Fruit fly (Drosophila melanogaster) whole organism, embryonic: ENCODE data around the gene CG11089.

ENCODE experiments used
- CG10565 ChIP-seq: fragments of 200-800 bp; sonication (Bioruptor generic); optimal IDR thresholded peaks from 3 replicates; lab custom pipeline; 2016; ENCODE audit warnings: missing biosample characterization, mild to moderate bottlenecking, missing genetic modification characterization
- CG11504 ChIP-seq: fragments of 200-800 bp; sonication (Bioruptor generic); optimal IDR thresholded peaks from 3 replicates; lab custom pipeline; 2019; ENCODE audit warnings: missing biosample characterization, mild to moderate bottlenecking, missing genetic modification characterization, moderate library complexity
- CG12942 ChIP-seq: fragments of 200-800 bp; sonication (Bioruptor generic); optimal IDR thresholded peaks from 3 replicates; lab custom pipeline; 2016; ENCODE audit warnings: missing biosample characterization, missing genetic modification characterization
- CG1529 ChIP-seq: fragments of 200-800 bp; sonication (Bioruptor generic); optimal IDR thresholded peaks from 3 replicates; lab custom pipeline; 2018; ENCODE audit warnings: missing biosample characterization, missing genetic modification characterization
- CG4360 ChIP-seq: fragments of 200-800 bp; sonication (Bioruptor generic); IDR thresholded peaks from 2 replicates; pipeline ENCODE4 v1.3.6; 2022; ENCODE audit warnings: missing biosample characterization, missing genetic modification characterization
- CG7963 ChIP-seq: fragments of 200-800 bp; sonication (Bioruptor generic); IDR thresholded peaks from 3 replicates; pipeline ENCODE4 v1.3.6; 2022; ENCODE audit warnings: missing biosample characterization, missing genetic modification characterization; ENCODE audit not compliant: partially characterized antibody
- CG7987 ChIP-seq: fragments of 200-800 bp; sonication (Bioruptor generic); optimal IDR thresholded peaks from 2 replicates; lab custom pipeline; 2018; ENCODE audit warnings: missing biosample characterization, mild to moderate bottlenecking, missing genetic modification characterization, moderate library complexity
- Dfd ChIP-seq, 2 experiments: fragments of >200 bp; optimal IDR thresholded peaks; 2 replicates each; lab custom pipeline; 2017; ENCODE audit warnings: missing biosample characterization in 2 of 2, missing genetic modification characterization in 2 of 2
- Drgx ChIP-seq: fragments of 200-800 bp; sonication (Bioruptor generic); IDR thresholded peaks from 2 replicates; pipeline ENCODE4 v1.3.6; 2022; ENCODE audit warnings: missing biosample characterization, missing genetic modification characterization
- Oaz ChIP-seq: fragments of 200-800 bp; sonication (Bioruptor generic); IDR thresholded peaks from 2 replicates; pipeline ENCODE4 v1.3.6; 2022; ENCODE audit warnings: missing biosample characterization, missing genetic modification characterization
- cas ChIP-seq: fragments of 200-800 bp; sonication (Bioruptor generic); IDR thresholded peaks from 2 replicates; pipeline ENCODE4 v1.3.6; 2022; ENCODE audit warnings: missing biosample characterization, missing genetic modification characterization
- run ChIP-seq: fragments of 200-800 bp; sonication (Bioruptor generic); optimal IDR thresholded peaks from 3 replicates; lab custom pipeline; 2018; ENCODE audit warnings: missing biosample characterization, mild to moderate bottlenecking, missing genetic modification characterization
- vfl ChIP-seq: fragments of 200-800 bp; sonication (Bioruptor generic); optimal IDR thresholded peaks from 2 replicates; lab custom pipeline; 2016; ENCODE audit warnings: missing biosample characterization, missing genetic modification characterization

dm6 chr3R:24864719-24865400 is 12.0 kb upstream of the CG11089 start, which contains the start of the genes Srg1 and Elal:
- TF ChIP-seq Dfd (GFP tag; optimal IDR thresholded peaks at IDR 0.05; lab: Kevin White, UChicago) (no peak), CG7963 (no peak), Drgx (GFP tag; lab: Robert Waterston, UW) (no peak), run (no peak), CG10565 (GFP tag; lab: Kevin White, UChicago) (no peak), CG11504 (tag; lab: Kevin White, UChicago) (no peak), Oaz (GFP tag; lab: Robert Waterston, UW) (no peak), CG7987 (GFP tag; lab: Kevin White, UChicago) (no peak), CG12942 (GFP tag; lab: Kevin White, UChicago) (no peak), CG4360 (GFP tag; lab: Robert Waterston, UW) (no peak), CG1529 (GFP tag; lab: Kevin White, UChicago) (no peak), vfl (no peak), cas (GFP tag; lab: Robert Waterston, UW) (no peak)
